Fruit fly (Drosophila melanogaster): ENCODE results near the gene Ptp36E.

dm6 chr2L:18154551-18154950, 30.3 kb downstream of the Ptp36E start, which contains the start of gene CG15155:
- no peak for TF ChIP-seq CTCF (optimal IDR thresholded peaks at IDR 0.05)
- TF ChIP-seq CG8478 (optimal IDR thresholded peaks at IDR 0.05) = no peak
